Fruit fly (Drosophila melanogaster) whole organism, embryonic: ENCODE data around the gene Leash.

Source experiments
- ATbp ChIP-seq: fragments of 200-800 bp; sonication (Bioruptor generic); optimal IDR thresholded peaks from 2 replicates; lab custom pipeline; 2017; ENCODE audit warnings: missing biosample characterization, mild to moderate bottlenecking, missing genetic modification characterization, missing genetic modification reagents
- Antp ChIP-seq: fragments of 200-800 bp; sonication (Bioruptor generic); optimal IDR thresholded peaks from 3 replicates; lab custom pipeline; 2016; ENCODE audit warnings: missing biosample characterization, missing genetic modification characterization
- C15 ChIP-seq: fragments of 200-800 bp; sonication (Bioruptor generic); IDR thresholded peaks from 3 replicates; pipeline ENCODE4 v1.3.6; 2022; ENCODE audit warnings: missing biosample characterization, missing genetic modification characterization
- CG10209 ChIP-seq: fragments of 200-800 bp; sonication (Bioruptor generic); optimal IDR thresholded peaks from 3 replicates; lab custom pipeline; 2017; ENCODE audit warnings: missing biosample characterization, mild to moderate bottlenecking, missing genetic modification characterization, missing genetic modification reagents
- CG10979 ChIP-seq: fragments of 200-800 bp; sonication (Bioruptor generic); optimal IDR thresholded peaks from 2 replicates; lab custom pipeline; 2018; ENCODE audit warnings: missing biosample characterization, mild to moderate bottlenecking, missing genetic modification characterization, moderate library complexity
- CG13123 ChIP-seq: fragments of 200-800 bp; sonication (Bioruptor generic); optimal IDR thresholded peaks from 2 replicates; lab custom pipeline; 2016; ENCODE audit warnings: missing biosample characterization, missing genetic modification characterization
- CG13287 ChIP-seq: fragments of 200-800 bp; sonication (Bioruptor generic); IDR thresholded peaks from 2 replicates; pipeline ENCODE4 v1.3.6; 2022; ENCODE audit warnings: missing biosample characterization, missing genetic modification characterization; ENCODE audit not compliant: partially characterized antibody
- CG13424 ChIP-seq: fragments of 200-800 bp; sonication (Bioruptor generic); optimal IDR thresholded peaks from 2 replicates; lab custom pipeline; 2019; ENCODE audit warnings: missing biosample characterization, mild to moderate bottlenecking, missing genetic modification characterization, moderate library complexity
- CG14965 ChIP-seq: fragments of 200-800 bp; sonication (Bioruptor generic); optimal IDR thresholded peaks from 2 replicates; lab custom pipeline; 2016; ENCODE audit warnings: missing biosample characterization, missing genetic modification characterization, borderline replicate concordance
- CG15479 ChIP-seq: fragments of 200-800 bp; sonication (Bioruptor generic); optimal IDR thresholded peaks from 3 replicates; lab custom pipeline; 2019; ENCODE audit warnings: missing biosample characterization, mild to moderate bottlenecking, missing genetic modification characterization, moderate library complexity
- CG17568 ChIP-seq: fragments of 200-800 bp; sonication (Bioruptor generic); optimal IDR thresholded peaks from 2 replicates; lab custom pipeline; 2018; ENCODE audit warnings: missing biosample characterization, mild to moderate bottlenecking, missing genetic modification characterization, moderate library complexity
- CG18262 ChIP-seq: fragments of 200-800 bp; optimal IDR thresholded peaks from 3 replicates; lab custom pipeline; 2019; ENCODE audit warnings: missing biosample characterization, mild to moderate bottlenecking, missing genetic modification characterization, moderate library complexity
- CG18764 ChIP-seq: fragments of 200-800 bp; sonication (Bioruptor generic); optimal IDR thresholded peaks from 3 replicates; lab custom pipeline; 2016; ENCODE audit warnings: missing biosample characterization, missing genetic modification characterization
- CG2202 ChIP-seq: fragments of 200-800 bp; sonication (Bioruptor generic); optimal IDR thresholded peaks from 2 replicates; lab custom pipeline; 2018; ENCODE audit warnings: missing biosample characterization, mild to moderate bottlenecking, missing genetic modification characterization
- CG32772 ChIP-seq: fragments of 200-800 bp; sonication (Bioruptor generic); IDR thresholded peaks from 2 replicates; pipeline ENCODE4 v1.3.6; 2022; ENCODE audit warnings: missing biosample characterization, missing genetic modification characterization
- CG3838 ChIP-seq: fragments of 200-800 bp; sonication (Bioruptor generic); optimal IDR thresholded peaks from 3 replicates; lab custom pipeline; 2016; ENCODE audit warnings: missing biosample characterization, missing genetic modification characterization
- CG43689 ChIP-seq: fragments of 200-800 bp; sonication (Bioruptor generic); IDR thresholded peaks from 2 replicates; pipeline ENCODE4 v1.3.6; 2022; ENCODE audit warnings: missing biosample characterization, missing genetic modification characterization
- CG6254 ChIP-seq: fragments of 200-800 bp; sonication (Bioruptor generic); optimal IDR thresholded peaks from 3 replicates; lab custom pipeline; 2017; ENCODE audit warnings: mild to moderate bottlenecking, missing biosample characterization, missing genetic modification reagents, missing genetic modification characterization
- CG6813 ChIP-seq: fragments of 200-800 bp; sonication (Bioruptor generic); optimal IDR thresholded peaks from 2 replicates; lab custom pipeline; 2017; ENCODE audit warnings: missing biosample characterization, missing genetic modification characterization, mild to moderate bottlenecking, moderate library complexity, missing genetic modification reagents
- CG7556 ChIP-seq: fragments of 200-800 bp; sonication (Bioruptor generic); optimal IDR thresholded peaks from 2 replicates; lab custom pipeline; 2017; ENCODE audit warnings: missing biosample characterization, mild to moderate bottlenecking, missing genetic modification characterization
- CG7963 ChIP-seq: fragments of 200-800 bp; sonication (Bioruptor generic); IDR thresholded peaks from 3 replicates; pipeline ENCODE4 v1.3.6; 2022; ENCODE audit warnings: missing biosample characterization, missing genetic modification characterization; ENCODE audit not compliant: partially characterized antibody
- CG8281 ChIP-seq: fragments of 200-800 bp; sonication (Bioruptor generic); optimal IDR thresholded peaks from 2 replicates; lab custom pipeline; 2018; ENCODE audit warnings: missing biosample characterization, mild to moderate bottlenecking, missing genetic modification characterization, moderate library complexity
- CG9437 ChIP-seq: fragments of 200-800 bp; sonication (Bioruptor generic); optimal IDR thresholded peaks from 2 replicates; lab custom pipeline; 2018; ENCODE audit warnings: missing biosample characterization, mild to moderate bottlenecking, missing genetic modification characterization
- CG9797 ChIP-seq: fragments of 200-800 bp; sonication (Bioruptor generic); optimal IDR thresholded peaks from 3 replicates; lab custom pipeline; 2018; ENCODE audit warnings: missing biosample characterization, mild to moderate bottlenecking, missing genetic modification characterization
- Chrac-16 ChIP-seq: fragments of 200-800 bp; sonication (Bioruptor generic); optimal IDR thresholded peaks from 3 replicates; lab custom pipeline; 2016; ENCODE audit warnings: missing biosample characterization, missing genetic modification characterization
- Dek ChIP-seq: fragments of 200-800 bp; sonication (Bioruptor generic); optimal IDR thresholded peaks from 3 replicates; lab custom pipeline; 2019; ENCODE audit warnings: missing biosample characterization, mild to moderate bottlenecking, missing genetic modification characterization, moderate library complexity
- Hmr ChIP-seq: fragments of 200-800 bp; sonication (Bioruptor generic); optimal IDR thresholded peaks from 3 replicates; lab custom pipeline; 2017; ENCODE audit warnings: mild to moderate bottlenecking, missing biosample characterization, missing genetic modification reagents, missing genetic modification characterization
- Nf-YC ChIP-seq: fragments of 200-800 bp; optimal IDR thresholded peaks from 3 replicates; lab custom pipeline; 2019; ENCODE audit warnings: missing biosample characterization, mild to moderate bottlenecking, missing genetic modification characterization, moderate library complexity
- Rfx ChIP-seq: fragments of 200-800 bp; sonication (Bioruptor generic); IDR thresholded peaks from 2 replicates; pipeline ENCODE4 v1.3.6; 2022; ENCODE audit warnings: missing biosample characterization, missing genetic modification characterization
- Taf1 ChIP-seq: fragments of 200-800 bp; sonication (Bioruptor generic); IDR thresholded peaks from 2 replicates; pipeline ENCODE4 v1.3.6; 2022; ENCODE audit warnings: missing biosample characterization, missing genetic modification characterization
- YL-1 ChIP-seq: fragments of 200-800 bp; sonication (Bioruptor generic); optimal IDR thresholded peaks from 3 replicates; lab custom pipeline; 2017; ENCODE audit warnings: missing biosample characterization, mild to moderate bottlenecking, missing genetic modification characterization
- btn ChIP-seq: fragments of 200-800 bp; sonication (Bioruptor generic); optimal IDR thresholded peaks from 2 replicates; lab custom pipeline; 2016; ENCODE audit warnings: missing biosample characterization, missing genetic modification characterization
- chn ChIP-seq: fragments of 200-800 bp; sonication (Bioruptor generic); optimal IDR thresholded peaks from 2 replicates; lab custom pipeline; 2016; ENCODE audit warnings: missing biosample characterization, missing genetic modification characterization
- crc ChIP-seq: fragments of 200-800 bp; sonication (Bioruptor generic); optimal IDR thresholded peaks from 2 replicates; lab custom pipeline; 2016; ENCODE audit warnings: missing biosample characterization, missing genetic modification characterization
- dimm ChIP-seq: fragments of 200-800 bp; sonication (Bioruptor generic); IDR thresholded peaks from 2 replicates; pipeline ENCODE4 v1.3.6; 2022; ENCODE audit warnings: missing biosample characterization, missing genetic modification characterization
- dm ChIP-seq: fragments of 200-800 bp; sonication (Bioruptor generic); optimal IDR thresholded peaks from 3 replicates; lab custom pipeline; 2016; ENCODE audit warnings: missing biosample characterization, missing genetic modification characterization
- gcm ChIP-seq: fragments of 200-800 bp; sonication (Bioruptor generic); optimal IDR thresholded peaks from 2 replicates; lab custom pipeline; 2019; ENCODE audit warnings: missing biosample characterization, mild to moderate bottlenecking, missing genetic modification characterization, moderate library complexity
- grn ChIP-seq: fragments of 200-800 bp; sonication (Bioruptor generic); optimal IDR thresholded peaks from 3 replicates; lab custom pipeline; 2017; ENCODE audit warnings: missing biosample characterization, missing genetic modification characterization
- ind ChIP-seq: fragments of 200-800 bp; sonication (Bioruptor generic); optimal IDR thresholded peaks from 3 replicates; lab custom pipeline; 2016; ENCODE audit warnings: missing biosample characterization, missing genetic modification characterization
- jing ChIP-seq: fragments of 200-800 bp; sonication (Bioruptor generic); optimal IDR thresholded peaks from 2 replicates; lab custom pipeline; 2018; ENCODE audit warnings: missing biosample characterization, mild to moderate bottlenecking, missing genetic modification characterization
- jumu ChIP-seq: fragments of 200-800 bp; sonication (Bioruptor generic); optimal IDR thresholded peaks from 3 replicates; lab custom pipeline; 2016; ENCODE audit warnings: missing biosample characterization, missing genetic modification characterization
- lola ChIP-seq, 3 experiments: fragments of >200 bp in 2 of 3; fragments of 200-800 bp in 1 of 3; sonication (Bioruptor generic) in 1 of 3; optimal IDR thresholded peaks; 2 replicates each; lab custom pipeline; 2017 to 2019; ENCODE audit warnings: missing biosample characterization in 3 of 3, missing genetic modification characterization in 3 of 3, mild to moderate bottlenecking in 1 of 3, moderate library complexity in 1 of 3
- org-1 ChIP-seq: fragments of 200-800 bp; sonication (Bioruptor generic); optimal IDR thresholded peaks from 2 replicates; lab custom pipeline; 2017; ENCODE audit warnings: missing biosample characterization, missing genetic modification characterization
- pan ChIP-seq, 4 experiments: fragments of >200 bp in 3 of 4; fragments of 200-800 bp in 1 of 4; sonication (Bioruptor generic) in 1 of 4; optimal IDR thresholded peaks in 3 of 4; IDR thresholded peaks in 1 of 4; 2 replicates each; pipeline versions ENCODE4 v1.3.6 to Lab custom; 2017 to 2022; ENCODE audit warnings: missing biosample characterization in 2 of 4, missing genetic modification characterization in 2 of 4, mixed read lengths in 1 of 4
- ro ChIP-seq: fragments of 200-800 bp; sonication (Bioruptor generic); IDR thresholded peaks from 2 replicates; pipeline ENCODE4 v1.3.6; 2022; ENCODE audit warnings: missing biosample characterization, missing genetic modification characterization
- scrt ChIP-seq: fragments of 200-800 bp; sonication (Bioruptor generic); optimal IDR thresholded peaks from 2 replicates; lab custom pipeline; 2018; ENCODE audit warnings: missing biosample characterization, mild to moderate bottlenecking, missing genetic modification characterization, moderate library complexity
- sens ChIP-seq: fragments of 200-800 bp; sonication (Bioruptor generic); peaks from one replicate; lab custom pipeline; 2016; ENCODE audit warnings: missing biosample characterization, missing genetic modification characterization
- tap ChIP-seq: fragments of 200-800 bp; optimal IDR thresholded peaks from 3 replicates; lab custom pipeline; 2019; ENCODE audit warnings: missing biosample characterization, mild to moderate bottlenecking, missing genetic modification characterization, moderate library complexity

Leash gene

dm6 chr3R:10881824-10882559 is 3.3 kb upstream of the Leash start, which contains the start of gene Tpc1 (continued):
- TF ChIP-seq CG6813 (GFP tag; lab: Kevin White, UChicago) (no peak), crc (GFP tag; lab: Kevin White, UChicago) (no peak), CG14965 (GFP tag; lab: Kevin White, UChicago) (no peak), grn (no peak), dimm (GFP tag; lab: Robert Waterston, UW) (no peak), C15 (GFP tag; lab: Robert Waterston, UW) (no peak), btn (no peak), CG13287 (GFP tag; lab: Robert Waterston, UW) (peak; percentile 92), YL-1 (peak; percentile 23), lola (GFP tag; optimal IDR thresholded peaks at IDR 0.05; lab: Kevin White, UChicago) (peak in 1 of 3 experiments; percentile 29), CG17568 (GFP tag; lab: Kevin White, UChicago) (no peak), jumu (GFP tag; lab: Kevin White, UChicago) (no peak), pan (optimal IDR thresholded peaks at IDR 0.05; lab: Kevin White, UChicago) (no peak), pan (GFP tag; optimal IDR thresholded peaks at IDR 0.05 in 1 of 2, IDR thresholded peaks at IDR 0.05 in 1 of 2) (peak in 1 of 2 experiments; percentile 26), CG8281 (tag; lab: Kevin White, UChicago) (no peak), CG18764 (no peak), gcm (GFP tag; lab: Kevin White, UChicago) (peak; percentile 63), jing (GFP tag; lab: Kevin White, UChicago) (no peak), sens (GFP tag; lab: Kevin White, UChicago) (peak; percentile 91), ATbp (GFP tag; lab: Kevin White, UChicago) (no peak), Rfx (GFP tag; lab: Robert Waterston, UW) (peak; percentile 51), CG32772 (GFP tag; lab: Robert Waterston, UW) (no peak), CG15479 (no peak), org-1 (GFP tag; lab: Kevin White, UChicago) (no peak), Hmr (GFP tag; lab: Kevin White, UChicago) (peak; percentile 17), scrt (GFP tag; lab: Kevin White, UChicago) (peak; percentile 47), tap (tag; lab: Kevin White, UChicago) (no peak), dm (GFP tag; lab: Kevin White, UChicago) (peak; percentile 10), CG10209 (GFP tag; lab: Kevin White, UChicago) (no peak), chn (peak; percentile 29), CG43689 (no peak), CG3838 (GFP tag; lab: Kevin White, UChicago) (no peak), ro (GFP tag; lab: Robert Waterston, UW) (no peak), Nf-YC (peak; percentile 47), Chrac-16 (GFP tag; lab: Kevin White, UChicago) (peak; percentile 24), CG10979 (tag; lab: Kevin White, UChicago) (no peak), Dek (tag; lab: Kevin White, UChicago) (peak; percentile 34), CG13424 (peak; percentile 41), CG9437 (GFP tag; lab: Kevin White, UChicago) (peak; percentile 70), Antp (no peak), CG2202 (tag; lab: Kevin White, UChicago) (no peak), ind (GFP tag; lab: Kevin White, UChicago) (peak; percentile 14), Taf1 (GFP tag; lab: Robert Waterston, UW) (no peak), CG18262 (tag; lab: Kevin White, UChicago) (peak; percentile 0), CG9797 (GFP tag; lab: Kevin White, UChicago) (peak; percentile 26), CG13123 (no peak), CG7963 (GFP tag; lab: Robert Waterston, UW) (peak; percentile 47; the same call in 2 of the 3 replicates), CG7556 (GFP tag; lab: Kevin White, UChicago) (no peak), CG6254 (no peak)
